Worm (Caenorhabditis elegans): ENCODE data around the gene C52E4.7.

C52E4.7 gene

DNA sequence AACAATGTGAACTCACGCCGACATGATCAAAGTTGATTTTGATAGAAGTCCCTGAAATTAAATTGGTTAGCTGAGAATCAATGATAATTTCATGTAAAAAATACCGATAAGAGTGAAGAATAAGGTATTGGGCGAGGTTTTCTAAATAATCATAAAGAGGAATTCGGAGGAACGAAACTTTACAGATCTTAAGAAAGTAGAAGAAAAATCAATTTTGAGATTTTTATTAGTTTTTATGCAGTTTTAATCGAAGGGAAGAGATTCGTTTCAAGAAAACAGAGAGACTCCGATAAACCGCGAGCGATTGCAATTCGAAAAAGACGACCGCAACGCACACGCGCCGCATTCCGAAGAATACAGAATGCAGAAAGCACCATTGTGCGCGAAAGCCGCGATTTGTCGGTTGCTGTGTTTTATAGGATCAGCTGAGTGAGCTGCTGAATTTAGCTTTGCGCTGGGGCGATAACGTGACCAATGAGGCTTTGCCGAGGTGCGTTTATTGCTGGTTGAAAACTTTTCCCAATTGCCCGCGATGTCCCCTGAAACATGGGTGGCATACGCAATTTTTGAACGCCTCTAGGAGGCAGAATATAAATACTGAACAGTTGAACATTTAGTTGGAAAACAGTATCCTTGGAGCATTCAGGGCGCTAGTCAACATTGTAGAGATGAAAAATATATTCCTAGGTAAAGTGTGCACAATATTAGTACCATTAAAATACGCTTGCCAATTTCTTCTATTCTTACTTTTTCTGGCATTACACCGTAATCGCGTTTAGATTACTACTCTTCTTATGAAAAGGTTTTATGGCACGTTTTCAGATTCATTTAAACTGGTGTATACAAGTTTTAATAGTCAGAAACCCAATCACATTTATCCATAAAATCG, 14.2 kb upstream of the C52E4.7 start, which contains the start of gene snr-4:
Gene snr-4, minus strand, starts transcription at position 51 of the 889 bp plus-strand sequence.
- TF ChIP-seq elt-3 (tag; optimal IDR thresholded peaks at IDR 0.05), result peak in 5 of 6 experiments; percentile 30 to 96 (median 93)
- TF ChIP-seq Y116A8C.19 (tag; optimal IDR thresholded peaks at IDR 0.05; ENCODE audit: borderline replicate concordance), result no peak
- peak; percentile 80 for TF ChIP-seq skn-1 (tag; optimal IDR thresholded peaks at IDR 0.05)
- TF ChIP-seq sptf-1 (tag; optimal IDR thresholded peaks at IDR 0.05), result no peak
- peak; percentile 31 for TF ChIP-seq ceh-90 (tag; optimal IDR thresholded peaks at IDR 0.05)
- TF ChIP-seq ztf-4 (tag; optimal IDR thresholded peaks at IDR 0.05), result peak; percentile 82
- TF ChIP-seq nhr-90 (tag; optimal IDR thresholded peaks at IDR 0.05; ENCODE audit: poor library complexity), result peak; percentile 98
- TF ChIP-seq ces-1 (GFP tag; optimal IDR thresholded peaks at IDR 0.05), result no peak
- TF ChIP-seq F16B12.6 (tag; optimal IDR thresholded peaks at IDR 0.05), result peak; percentile 66
- peak; percentile 97 for TF ChIP-seq snu-23 (GFP tag; optimal IDR thresholded peaks at IDR 0.05)
- peak; percentile 66 for TF ChIP-seq unc-130 (tag; optimal IDR thresholded peaks at IDR 0.05)
- TF ChIP-seq nhr-76 (tag; optimal IDR thresholded peaks at IDR 0.05), result peak; percentile 37
- peak; percentile 56 for TF ChIP-seq pqm-1 (tag; optimal IDR thresholded peaks at IDR 0.05)
- TF ChIP-seq lir-3 (tag; optimal IDR thresholded peaks at IDR 0.05; ENCODE audit: poor library complexity), result peak; percentile 74
- TF ChIP-seq ceh-8 (GFP tag; optimal IDR thresholded peaks at IDR 0.05), result peak; percentile 80
- TF ChIP-seq sup-37 (GFP tag; optimal IDR thresholded peaks at IDR 0.05), result peak; percentile 89
- peak; percentile 94 for TF ChIP-seq egl-13 (tag; optimal IDR thresholded peaks at IDR 0.05)
- peak; percentile 96 for TF ChIP-seq nhr-20 (tag; optimal IDR thresholded peaks at IDR 0.05)
- TF ChIP-seq lin-39 (tag; optimal IDR thresholded peaks at IDR 0.05), result peak; percentile 86
- TF ChIP-seq nhr-237 (tag; optimal IDR thresholded peaks at IDR 0.05), result peak; percentile 76
- TF ChIP-seq mab-9 (GFP tag; IDR thresholded peaks at IDR 0.05), result peak; percentile 95
- TF ChIP-seq nhr-71 (tag; optimal IDR thresholded peaks at IDR 0.05), result peak; percentile 98
- TF ChIP-seq aly-2 (tag; optimal IDR thresholded peaks at IDR 0.05), result peak; percentile 91
- peak; percentile 69 for TF ChIP-seq fkh-4 (tag; optimal IDR thresholded peaks at IDR 0.05; ENCODE audit: borderline replicate concordance)
- peak; percentile 96 to 97 (median 96) for TF ChIP-seq ceh-82 (tag; optimal IDR thresholded peaks at IDR 0.05)
- peak in 1 of 2 experiments; percentile 91 for TF ChIP-seq mdl-1 (tag; optimal IDR thresholded peaks at IDR 0.05)
- no peak for TF ChIP-seq hlh-4 (tag; optimal IDR thresholded peaks at IDR 0.05)
- peak; percentile 17 for TF ChIP-seq zag-1 (tag; optimal IDR thresholded peaks at IDR 0.05)
- TF ChIP-seq nhr-85 (tag), result peak; percentile 98
- TF ChIP-seq tbx-2 (tag; optimal IDR thresholded peaks at IDR 0.05), result peak; percentile 96
- peak; percentile 95 for TF ChIP-seq fkh-8 (tag; optimal IDR thresholded peaks at IDR 0.05)
- peak; percentile 84 for TF ChIP-seq C16A3.4 (tag; optimal IDR thresholded peaks at IDR 0.05)
- peak; percentile 98 for TF ChIP-seq grh-1 (GFP tag; IDR thresholded peaks at IDR 0.05)
- peak; percentile 98 for TF ChIP-seq pax-3 (tag; optimal IDR thresholded peaks at IDR 0.05)
- TF ChIP-seq nhr-11 (tag; optimal IDR thresholded peaks at IDR 0.05), result peak; percentile 82
- peak; percentile 36 for TF ChIP-seq mef-2 (tag; optimal IDR thresholded peaks at IDR 0.05)
- peak; percentile 85 to 90 for TF ChIP-seq lin-35 (GFP tag; optimal IDR thresholded peaks at IDR 0.05)
- peak; percentile 68; the same call in 1 of the 2 replicates for TF ChIP-seq unc-98 (GFP tag; IDR thresholded peaks at IDR 0.05)
- no peak for TF ChIP-seq ets-5 (GFP tag; IDR thresholded peaks at IDR 0.05)
- TF ChIP-seq C04F5.9 (tag; optimal IDR thresholded peaks at IDR 0.05), result peak; percentile 77
- peak; percentile 20 for TF ChIP-seq nhr-12 (tag; optimal IDR thresholded peaks at IDR 0.05)
- TF ChIP-seq lin-15B (tag; optimal IDR thresholded peaks at IDR 0.05), result peak; percentile 93
- TF ChIP-seq ztf-11 (tag; optimal IDR thresholded peaks at IDR 0.05), result peak in 1 of 2 experiments; percentile 91
- TF ChIP-seq tlp-1 (tag; optimal IDR thresholded peaks at IDR 0.05), result no peak
- TF ChIP-seq dpl-1 (GFP tag; optimal IDR thresholded peaks at IDR 0.05), result peak; percentile 79 to 83 (median 83)
- peak; percentile 89 for TF ChIP-seq ceh-63 (GFP tag; optimal IDR thresholded peaks at IDR 0.05)
- TF ChIP-seq hpl-2 (GFP tag; optimal IDR thresholded peaks at IDR 0.05), result peak; percentile 87
- peak; percentile 92 for TF ChIP-seq fos-1 (tag; optimal IDR thresholded peaks at IDR 0.05)
- peak; percentile 98 for TF ChIP-seq nhr-47 (tag; optimal IDR thresholded peaks at IDR 0.05)
- TF ChIP-seq elt-2 (tag; optimal IDR thresholded peaks at IDR 0.05), result peak; percentile 91

Measured in whole organism, L1 larva.